Fruit fly (Drosophila melanogaster) whole organism, embryonic: ENCODE results near the gene Kyat.

Source experiments
- Atf3 ChIP-seq: fragments of 200-800 bp; sonication (Bioruptor generic); optimal IDR thresholded peaks from 3 replicates; lab custom pipeline; 2016; ENCODE audit warnings: missing biosample characterization, missing genetic modification characterization
- Bdp1 ChIP-seq: fragments of 200-800 bp; sonication (Bioruptor generic); optimal IDR thresholded peaks from 3 replicates; lab custom pipeline; 2016; ENCODE audit warnings: missing biosample characterization, missing genetic modification characterization
- Bgb ChIP-seq: fragments of 200-800 bp; sonication (Bioruptor generic); IDR thresholded peaks from 2 replicates; pipeline ENCODE4 v1.3.6; 2022; ENCODE audit warnings: missing biosample characterization, missing genetic modification characterization; ENCODE audit not compliant: partially characterized antibody
- CG10274 ChIP-seq: fragments of 200-800 bp; sonication (Bioruptor generic); optimal IDR thresholded peaks from 3 replicates; lab custom pipeline; 2017; ENCODE audit warnings: missing biosample characterization, mild to moderate bottlenecking, missing genetic modification characterization
- CG11085 ChIP-seq: fragments of 200-800 bp; sonication (Bioruptor generic); IDR thresholded peaks from 2 replicates; pipeline ENCODE4 v1.3.6; 2022; ENCODE audit warnings: missing biosample characterization, missing genetic modification characterization
- CG11247 ChIP-seq: fragments of 200-800 bp; sonication (Bioruptor generic); IDR thresholded peaks from 2 replicates; pipeline ENCODE4 v1.3.6; 2022; ENCODE audit warnings: missing biosample characterization, missing genetic modification characterization
- CG11504 ChIP-seq: fragments of 200-800 bp; sonication (Bioruptor generic); optimal IDR thresholded peaks from 3 replicates; lab custom pipeline; 2019; ENCODE audit warnings: missing biosample characterization, mild to moderate bottlenecking, missing genetic modification characterization, moderate library complexity
- CG11695 ChIP-seq: fragments of 200-800 bp; sonication (Bioruptor generic); IDR thresholded peaks from 3 replicates; pipeline ENCODE4 v1.3.6; 2022; ENCODE audit warnings: missing biosample characterization, missing genetic modification characterization
- CG12104 ChIP-seq: fragments of 200-800 bp; sonication (Bioruptor generic); optimal IDR thresholded peaks from 3 replicates; lab custom pipeline; 2016; ENCODE audit warnings: missing biosample characterization, missing genetic modification characterization
- CG12299 ChIP-seq: fragments of 200-800 bp; sonication (Bioruptor generic); optimal IDR thresholded peaks from 2 replicates; lab custom pipeline; 2018; ENCODE audit warnings: missing biosample characterization, mild to moderate bottlenecking, missing genetic modification characterization
- CG13296 ChIP-seq: fragments of 200-800 bp; sonication (Bioruptor generic); optimal IDR thresholded peaks from 3 replicates; lab custom pipeline; 2018; ENCODE audit warnings: missing biosample characterization, mild to moderate bottlenecking, missing genetic modification characterization
- CG2116 ChIP-seq: fragments of 200-800 bp; sonication (Bioruptor generic); optimal IDR thresholded peaks from 3 replicates; lab custom pipeline; 2018; ENCODE audit warnings: missing biosample characterization, mild to moderate bottlenecking, missing genetic modification characterization
- CG2199 ChIP-seq: fragments of 200-800 bp; sonication (Bioruptor generic); IDR thresholded peaks from 3 replicates; pipeline ENCODE4 v1.3.6; 2022; ENCODE audit warnings: missing biosample characterization, missing genetic modification characterization
- CG2202 ChIP-seq: fragments of 200-800 bp; sonication (Bioruptor generic); optimal IDR thresholded peaks from 2 replicates; lab custom pipeline; 2018; ENCODE audit warnings: missing biosample characterization, mild to moderate bottlenecking, missing genetic modification characterization
- CG31224 ChIP-seq: fragments of 200-800 bp; sonication (Bioruptor generic); IDR thresholded peaks from 2 replicates; pipeline ENCODE4 v1.3.6; 2022; ENCODE audit warnings: missing biosample characterization, missing genetic modification characterization
- CG3163 ChIP-seq: fragments of 200-800 bp; sonication (Bioruptor generic); optimal IDR thresholded peaks from 3 replicates; lab custom pipeline; 2016; ENCODE audit warnings: missing biosample characterization, missing genetic modification characterization
- CG34376 ChIP-seq: fragments of 200-800 bp; sonication (Bioruptor generic); optimal IDR thresholded peaks from 2 replicates; lab custom pipeline; 2018; ENCODE audit warnings: missing biosample characterization, mild to moderate bottlenecking, missing genetic modification characterization
- CG42726 ChIP-seq: fragments of 200-800 bp; sonication (Bioruptor generic); IDR thresholded peaks from 2 replicates; pipeline ENCODE4 v1.3.6; 2022; ENCODE audit warnings: missing biosample characterization, missing genetic modification characterization; ENCODE audit not compliant: partially characterized antibody
- CG43689 ChIP-seq: fragments of 200-800 bp; sonication (Bioruptor generic); IDR thresholded peaks from 2 replicates; pipeline ENCODE4 v1.3.6; 2022; ENCODE audit warnings: missing biosample characterization, missing genetic modification characterization
- CG6272 ChIP-seq: fragments of 200-800 bp; sonication (Bioruptor generic); IDR thresholded peaks from 2 replicates; pipeline ENCODE4 v1.3.6; 2022; ENCODE audit warnings: missing biosample characterization, missing genetic modification characterization
- CG6689 ChIP-seq: fragments of 200-800 bp; sonication (Bioruptor generic); IDR thresholded peaks from 2 replicates; pipeline ENCODE4 v1.3.6; 2022; ENCODE audit warnings: missing biosample characterization, missing genetic modification characterization
- CG7556 ChIP-seq: fragments of 200-800 bp; sonication (Bioruptor generic); optimal IDR thresholded peaks from 2 replicates; lab custom pipeline; 2017; ENCODE audit warnings: missing biosample characterization, mild to moderate bottlenecking, missing genetic modification characterization
- CG8478 ChIP-seq: fragments of >200 bp; optimal IDR thresholded peaks from 2 replicates; lab custom pipeline; 2018
- CG8765 ChIP-seq: fragments of 200-800 bp; sonication (Bioruptor generic); IDR thresholded peaks from 2 replicates; pipeline ENCODE4 v1.3.6; 2022; ENCODE audit warnings: missing biosample characterization, missing genetic modification characterization
- CG8924 ChIP-seq: fragments of 200-800 bp; optimal IDR thresholded peaks from 3 replicates; lab custom pipeline; 2019; ENCODE audit warnings: missing biosample characterization, mild to moderate bottlenecking, missing genetic modification characterization, moderate library complexity
- Dad ChIP-seq: fragments of 200-800 bp; sonication (Bioruptor generic); optimal IDR thresholded peaks from 3 replicates; lab custom pipeline; 2016; ENCODE audit warnings: missing biosample characterization, missing genetic modification characterization
- Doc3 ChIP-seq: fragments of 200-800 bp; sonication (Bioruptor generic); IDR thresholded peaks from 3 replicates; pipeline ENCODE4 v1.3.6; 2022; ENCODE audit warnings: missing biosample characterization, missing genetic modification characterization; ENCODE audit not compliant: partially characterized antibody
- HHEX ChIP-seq: fragments of 200-800 bp; sonication (Bioruptor generic); optimal IDR thresholded peaks from 3 replicates; lab custom pipeline; 2017; ENCODE audit warnings: missing biosample characterization, mild to moderate bottlenecking, missing genetic modification characterization, missing genetic modification reagents
- HLH4C ChIP-seq: fragments of 200-800 bp; sonication (Bioruptor generic); IDR thresholded peaks from 3 replicates; pipeline ENCODE4 v1.3.6; 2022; ENCODE audit warnings: missing biosample characterization, missing genetic modification characterization; ENCODE audit not compliant: partially characterized antibody
- Hand ChIP-seq: fragments of 200-800 bp; sonication (Bioruptor generic); optimal IDR thresholded peaks from 2 replicates; lab custom pipeline; 2017; ENCODE audit warnings: mild to moderate bottlenecking, missing biosample characterization, missing genetic modification reagents, missing genetic modification characterization
- Med ChIP-seq: fragments of 200-800 bp; sonication (Bioruptor generic); peaks from one replicate; lab custom pipeline; 2016; ENCODE audit warnings: missing biosample characterization, missing genetic modification characterization, mild to moderate bottlenecking, inconsistent platforms, moderate library complexity
- Oaz ChIP-seq: fragments of 200-800 bp; sonication (Bioruptor generic); IDR thresholded peaks from 2 replicates; pipeline ENCODE4 v1.3.6; 2022; ENCODE audit warnings: missing biosample characterization, missing genetic modification characterization
- abd-A ChIP-seq: fragments of 200-800 bp; sonication (Bioruptor generic); optimal IDR thresholded peaks from 3 replicates; lab custom pipeline; 2019; ENCODE audit warnings: missing biosample characterization, mild to moderate bottlenecking, missing genetic modification characterization, moderate library complexity
- ap ChIP-seq: fragments of 200-800 bp; sonication (Bioruptor generic); IDR thresholded peaks from 2 replicates; pipeline ENCODE4 v1.3.6; 2022; ENCODE audit warnings: missing biosample characterization, missing genetic modification characterization
- bcd ChIP-seq: fragments of 200-800 bp; sonication (Bioruptor generic); optimal IDR thresholded peaks from 2 replicates; lab custom pipeline; 2017; ENCODE audit warnings: missing biosample characterization, mild to moderate bottlenecking, missing genetic modification characterization
- br ChIP-seq: fragments of >200 bp; optimal IDR thresholded peaks from 2 replicates; lab custom pipeline; 2017
- caup ChIP-seq: fragments of 200-800 bp; sonication (Bioruptor generic); optimal IDR thresholded peaks from 3 replicates; lab custom pipeline; 2017; ENCODE audit warnings: missing biosample characterization, mild to moderate bottlenecking, missing genetic modification characterization, moderate library complexity; ENCODE audit not compliant: severe bottlenecking
- corto ChIP-seq: fragments of 200-800 bp; sonication (Bioruptor generic); optimal IDR thresholded peaks from 2 replicates; lab custom pipeline; 2016; ENCODE audit warnings: missing biosample characterization, mild to moderate bottlenecking, missing genetic modification characterization, moderate library complexity
- danr ChIP-seq: fragments of 200-800 bp; sonication (Bioruptor generic); IDR thresholded peaks from 2 replicates; pipeline ENCODE4 v1.3.6; 2022; ENCODE audit warnings: missing biosample characterization, missing genetic modification characterization
- fd102C ChIP-seq: fragments of 200-800 bp; sonication (Bioruptor generic); optimal IDR thresholded peaks from 2 replicates; lab custom pipeline; 2018; ENCODE audit warnings: missing biosample characterization, mild to moderate bottlenecking, missing genetic modification characterization, moderate library complexity
- fd96Cb ChIP-seq: fragments of 200-800 bp; sonication (Bioruptor generic); optimal IDR thresholded peaks from 2 replicates; lab custom pipeline; 2018; ENCODE audit warnings: missing biosample characterization, mild to moderate bottlenecking, missing genetic modification characterization, moderate library complexity
- nerfin-2 ChIP-seq: fragments of 200-800 bp; sonication (Bioruptor generic); IDR thresholded peaks from 2 replicates; pipeline ENCODE4 v1.3.6; 2022; ENCODE audit warnings: missing biosample characterization, missing genetic modification characterization; ENCODE audit not compliant: partially characterized antibody
- nom ChIP-seq: fragments of 200-800 bp; sonication (Bioruptor generic); optimal IDR thresholded peaks from 2 replicates; lab custom pipeline; 2017; ENCODE audit warnings: missing biosample characterization, missing genetic modification characterization, mild to moderate bottlenecking, moderate library complexity, missing genetic modification reagents
- otp ChIP-seq: fragments of 200-800 bp; sonication (Bioruptor generic); IDR thresholded peaks from 3 replicates; pipeline ENCODE4, ENCODE4 v1.3.6; 2022; ENCODE audit warnings: missing biosample characterization, missing genetic modification characterization
- row ChIP-seq: fragments of 200-800 bp; sonication (Bioruptor generic); IDR thresholded peaks from 3 replicates; pipeline ENCODE4 v1.3.6; 2022; ENCODE audit warnings: missing biosample characterization, missing genetic modification characterization
- sr ChIP-seq: fragments of 200-800 bp; sonication (Bioruptor generic); IDR thresholded peaks from 3 replicates; pipeline ENCODE4 v1.3.6; 2022; ENCODE audit warnings: missing biosample characterization, missing genetic modification characterization
- stc ChIP-seq: fragments of 200-800 bp; sonication (Bioruptor generic); IDR thresholded peaks from 2 replicates; pipeline ENCODE4 v1.3.6; 2022; ENCODE audit warnings: missing biosample characterization, missing genetic modification characterization
- tio ChIP-seq: fragments of 200-800 bp; sonication (Bioruptor generic); optimal IDR thresholded peaks from 2 replicates; lab custom pipeline; 2017; ENCODE audit warnings: missing biosample characterization, missing genetic modification characterization, inconsistent platforms
- tup ChIP-seq: fragments of 200-800 bp; sonication (Bioruptor generic); optimal IDR thresholded peaks from 2 replicates; lab custom pipeline; 2016; ENCODE audit warnings: missing biosample characterization, mild to moderate bottlenecking, missing genetic modification characterization, moderate library complexity
- wek ChIP-seq: fragments of 200-800 bp; sonication (Bioruptor generic); optimal IDR thresholded peaks from 3 replicates; lab custom pipeline; 2018; ENCODE audit warnings: missing biosample characterization, mild to moderate bottlenecking, missing genetic modification characterization, moderate library complexity
- yki ChIP-seq: fragments of >200 bp; optimal IDR thresholded peaks from 3 replicates; lab custom pipeline; 2018

The Kyat gene

DNA sequence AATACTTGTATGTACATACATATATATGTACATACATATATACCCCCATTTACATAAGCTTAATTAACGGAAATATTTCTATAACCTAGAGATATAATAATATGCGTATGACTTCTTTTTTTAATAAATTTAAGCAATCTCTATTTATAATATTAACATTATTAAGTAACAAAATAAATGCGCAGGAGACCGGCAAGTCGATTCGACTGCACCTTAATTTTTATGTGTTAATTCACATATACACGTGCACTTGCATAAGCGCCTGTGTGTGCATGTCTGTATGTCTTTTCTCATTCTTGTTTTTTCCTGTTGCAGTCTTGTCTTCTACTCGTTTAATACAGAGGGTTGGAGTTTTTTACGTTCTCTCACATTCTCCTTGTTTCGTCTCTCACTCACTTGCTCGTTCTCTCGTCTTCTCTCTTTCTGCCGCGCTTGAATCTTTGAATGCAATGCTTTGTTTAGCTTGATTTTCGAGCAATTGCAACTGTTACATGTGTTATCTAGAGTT is 42.1 kb downstream of the Kyat start (continued):
- peak; percentile 98 for TF ChIP-seq fd96Cb
- TF ChIP-seq Atf3 (GFP tag; lab: Kevin White, UChicago) = peak; percentile 43
- peak; percentile 54 for TF ChIP-seq CG2116 (GFP tag; lab: Kevin White, UChicago)
- peak; percentile 58 for TF ChIP-seq caup
- TF ChIP-seq HLH4C (GFP tag; lab: Robert Waterston, UW) = no peak
- TF ChIP-seq wek = peak; percentile 46
- TF ChIP-seq CG2199 (GFP tag; lab: Robert Waterston, UW) = peak; percentile 80; the same call in 1 of the 3 replicates
- no peak for TF ChIP-seq br (lab: Kevin White, UChicago)
- peak; percentile 19 for TF ChIP-seq Bdp1 (GFP tag; lab: Kevin White, UChicago)
- no peak for TF ChIP-seq abd-A (tag; lab: Kevin White, UChicago)
- peak; percentile 100 for TF ChIP-seq CG10274 (GFP tag; lab: Kevin White, UChicago)
- TF ChIP-seq CG11085 = no peak
- peak; percentile 92 for TF ChIP-seq tio (GFP tag; lab: Kevin White, UChicago)
- TF ChIP-seq CG2202 (tag; lab: Kevin White, UChicago) = peak; percentile 96
- peak; percentile 92 for TF ChIP-seq fd102C (GFP tag; lab: Kevin White, UChicago)
- peak; percentile 85 for TF ChIP-seq CG6272 (GFP tag; lab: Robert Waterston, UW)
- peak; percentile 98 for TF ChIP-seq CG8924 (tag; lab: Kevin White, UChicago)
- no peak for TF ChIP-seq CG42726
- TF ChIP-seq danr (GFP tag; lab: Robert Waterston, UW) = peak; percentile 58; the same call in 1 of the 2 replicates
- TF ChIP-seq stc (GFP tag; lab: Robert Waterston, UW) = peak; percentile 88
- TF ChIP-seq CG6689 (GFP tag; lab: Robert Waterston, UW) = peak; percentile 88
- peak; percentile 59; the same call in 1 of the 2 replicates for TF ChIP-seq CG11247
- TF ChIP-seq row (GFP tag; lab: Robert Waterston, UW) = peak; percentile 91
- TF ChIP-seq CG13296 = no peak
- no peak for TF ChIP-seq CG8478 (lab: Kevin White, UChicago)
- no peak for TF ChIP-seq CG43689 (GFP tag; lab: Robert Waterston, UW)
- no peak for TF ChIP-seq Doc3
- no peak for TF ChIP-seq tup (GFP tag; lab: Kevin White, UChicago)
- peak; percentile 91 for TF ChIP-seq otp (GFP tag; lab: Robert Waterston, UW)
- peak; percentile 51 for TF ChIP-seq corto (GFP tag; lab: Kevin White, UChicago)
- TF ChIP-seq nerfin-2 = no peak
- no peak for TF ChIP-seq CG3163
- TF ChIP-seq CG8765 = peak; percentile 75
- no peak for TF ChIP-seq Hand (GFP tag; lab: Kevin White, UChicago)
- TF ChIP-seq CG11695 (GFP tag; lab: Robert Waterston, UW) = peak; percentile 70; the same call in 2 of the 3 replicates
- TF ChIP-seq Oaz (GFP tag; lab: Robert Waterston, UW) = peak; percentile 50
- peak; percentile 84 for TF ChIP-seq CG12104
- TF ChIP-seq HHEX (GFP tag; lab: Kevin White, UChicago) = peak; percentile 80
- peak; percentile 86 for TF ChIP-seq nom
- no peak for TF ChIP-seq yki (lab: Kevin White, UChicago)
- TF ChIP-seq CG11504 (tag; lab: Kevin White, UChicago) = peak; percentile 94
- no peak for TF ChIP-seq CG34376 (GFP tag; lab: Kevin White, UChicago)
- TF ChIP-seq Bgb (GFP tag; lab: Robert Waterston, UW) = no peak
- peak; percentile 22; the same call in 1 of the 2 replicates for TF ChIP-seq CG31224 (GFP tag; lab: Robert Waterston, UW)
- TF ChIP-seq Dad (GFP tag; lab: Kevin White, UChicago) = no peak
- TF ChIP-seq Med (GFP tag; lab: Kevin White, UChicago) = peak; percentile 44
- peak; percentile 80 for TF ChIP-seq CG12299
- peak; percentile 75; the same call in 1 of the 2 replicates for TF ChIP-seq ap (GFP tag; lab: Robert Waterston, UW)
- no peak for TF ChIP-seq sr (GFP tag; lab: Robert Waterston, UW)
- TF ChIP-seq bcd (GFP tag; lab: Kevin White, UChicago) = peak; percentile 92
- TF ChIP-seq CG7556 (GFP tag; lab: Kevin White, UChicago) = peak; percentile 95
